Fruit fly (Drosophila melanogaster) whole organism, embryonic: ENCODE measurements around the gene bon.

Source experiments
- Ada2b ChIP-seq: fragments of 200-800 bp; sonication (Bioruptor generic); IDR thresholded peaks from 2 replicates; pipeline ENCODE4 v1.3.6; 2022; ENCODE audit warnings: missing biosample characterization, missing genetic modification characterization
- Aef1 ChIP-seq: fragments of 200-800 bp; sonication (Bioruptor generic); IDR thresholded peaks from 3 replicates; pipeline ENCODE4 v1.3.6; 2022; ENCODE audit warnings: missing biosample characterization, missing genetic modification characterization
- Atf-2 ChIP-seq: fragments of 200-800 bp; sonication (Bioruptor generic); optimal IDR thresholded peaks from 2 replicates; lab custom pipeline; 2016; ENCODE audit warnings: missing biosample characterization, missing genetic modification characterization
- B-H2 ChIP-seq: fragments of 200-800 bp; sonication (Bioruptor generic); optimal IDR thresholded peaks from 2 replicates; lab custom pipeline; 2018; ENCODE audit warnings: missing biosample characterization, mild to moderate bottlenecking, missing genetic modification characterization
- CG10147 ChIP-seq: fragments of 200-800 bp; sonication (Bioruptor generic); optimal IDR thresholded peaks from 2 replicates; lab custom pipeline; 2019; ENCODE audit warnings: missing biosample characterization, mild to moderate bottlenecking, missing genetic modification characterization, moderate library complexity
- CG10565 ChIP-seq: fragments of 200-800 bp; sonication (Bioruptor generic); optimal IDR thresholded peaks from 3 replicates; lab custom pipeline; 2016; ENCODE audit warnings: missing biosample characterization, mild to moderate bottlenecking, missing genetic modification characterization
- CG11247 ChIP-seq: fragments of 200-800 bp; sonication (Bioruptor generic); IDR thresholded peaks from 2 replicates; pipeline ENCODE4 v1.3.6; 2022; ENCODE audit warnings: missing biosample characterization, missing genetic modification characterization
- CG15514 ChIP-seq: fragments of 200-800 bp; sonication (Bioruptor generic); optimal IDR thresholded peaks from 3 replicates; lab custom pipeline; 2017; ENCODE audit warnings: missing biosample characterization, missing genetic modification characterization, mild to moderate bottlenecking, moderate library complexity, missing genetic modification reagents
- CG16815 ChIP-seq: fragments of 200-800 bp; sonication (Bioruptor generic); optimal IDR thresholded peaks from 3 replicates; lab custom pipeline; 2017; ENCODE audit warnings: missing biosample characterization, mild to moderate bottlenecking, missing genetic modification characterization
- CG18476 ChIP-seq: fragments of 200-800 bp; sonication (Bioruptor generic); optimal IDR thresholded peaks from 2 replicates; lab custom pipeline; 2016; ENCODE audit warnings: missing biosample characterization, mild to moderate bottlenecking, missing genetic modification characterization
- CG18599 ChIP-seq: fragments of 200-800 bp; sonication (Bioruptor generic); optimal IDR thresholded peaks from 3 replicates; lab custom pipeline; 2017; ENCODE audit warnings: missing biosample characterization, missing genetic modification characterization, mild to moderate bottlenecking, moderate library complexity, missing genetic modification reagents
- CG18619 ChIP-seq: fragments of 200-800 bp; sonication (Bioruptor generic); optimal IDR thresholded peaks from 3 replicates; lab custom pipeline; 2017; ENCODE audit warnings: missing biosample characterization, mild to moderate bottlenecking, missing genetic modification characterization
- CG31224 ChIP-seq: fragments of 200-800 bp; sonication (Bioruptor generic); IDR thresholded peaks from 2 replicates; pipeline ENCODE4 v1.3.6; 2022; ENCODE audit warnings: missing biosample characterization, missing genetic modification characterization
- CG3838 ChIP-seq: fragments of 200-800 bp; sonication (Bioruptor generic); optimal IDR thresholded peaks from 3 replicates; lab custom pipeline; 2016; ENCODE audit warnings: missing biosample characterization, missing genetic modification characterization
- CG6813 ChIP-seq: fragments of 200-800 bp; sonication (Bioruptor generic); optimal IDR thresholded peaks from 2 replicates; lab custom pipeline; 2017; ENCODE audit warnings: missing biosample characterization, missing genetic modification characterization, mild to moderate bottlenecking, moderate library complexity, missing genetic modification reagents
- CG7357 ChIP-seq: fragments of 200-800 bp; sonication (Bioruptor generic); IDR thresholded peaks from 3 replicates; pipeline ENCODE4 v1.3.6; 2022; ENCODE audit warnings: missing biosample characterization, missing genetic modification characterization
- CG7786 ChIP-seq: fragments of 200-800 bp; sonication (Bioruptor generic); optimal IDR thresholded peaks from 2 replicates; lab custom pipeline; 2016; ENCODE audit warnings: missing biosample characterization, missing genetic modification characterization
- CG7839 ChIP-seq: fragments of 200-800 bp; sonication (Bioruptor generic); optimal IDR thresholded peaks from 3 replicates; lab custom pipeline; 2018; ENCODE audit warnings: missing biosample characterization, mild to moderate bottlenecking, missing genetic modification characterization, moderate library complexity
- CG9609 ChIP-seq: fragments of 200-800 bp; sonication (Bioruptor generic); optimal IDR thresholded peaks from 3 replicates; lab custom pipeline; 2016; ENCODE audit warnings: missing biosample characterization, missing genetic modification characterization
- Chrac-16 ChIP-seq: fragments of 200-800 bp; sonication (Bioruptor generic); optimal IDR thresholded peaks from 3 replicates; lab custom pipeline; 2016; ENCODE audit warnings: missing biosample characterization, missing genetic modification characterization
- D19A ChIP-seq: fragments of 200-800 bp; optimal IDR thresholded peaks from 3 replicates; lab custom pipeline; 2019; ENCODE audit warnings: missing biosample characterization, mild to moderate bottlenecking, missing genetic modification characterization, moderate library complexity
- Dip3 ChIP-seq: fragments of 200-800 bp; sonication (Bioruptor generic); optimal IDR thresholded peaks from 3 replicates; lab custom pipeline; 2016; ENCODE audit warnings: missing biosample characterization, missing genetic modification characterization
- Doc2 ChIP-seq: fragments of 200-800 bp; sonication (Bioruptor generic); IDR thresholded peaks from 2 replicates; pipeline ENCODE4 v1.3.6; 2022; ENCODE audit warnings: missing biosample characterization, missing genetic modification characterization
- Drgx ChIP-seq: fragments of 200-800 bp; sonication (Bioruptor generic); IDR thresholded peaks from 2 replicates; pipeline ENCODE4 v1.3.6; 2022; ENCODE audit warnings: missing biosample characterization, missing genetic modification characterization
- Eip74EF ChIP-seq, 2 experiments: fragments of 200-800 bp in 1 of 2; fragments of >200 bp in 1 of 2; sonication (Bioruptor generic) in 1 of 2; optimal IDR thresholded peaks; 2 replicates each; lab custom pipeline; 2017 to 2019; ENCODE audit warnings: missing biosample characterization in 2 of 2, missing genetic modification characterization in 2 of 2, mild to moderate bottlenecking in 1 of 2, moderate library complexity in 1 of 2
- Hr78 ChIP-seq, 2 experiments: fragments of 200-800 bp in 1 of 2; fragments of >200 bp in 1 of 2; sonication (Bioruptor generic) in 1 of 2; optimal IDR thresholded peaks; 2 replicates each; lab custom pipeline; 2017 to 2019; ENCODE audit warnings: missing biosample characterization in 2 of 2, missing genetic modification characterization in 2 of 2, mild to moderate bottlenecking in 1 of 2, moderate library complexity in 1 of 2
- MTF-1 ChIP-seq: fragments of 200-800 bp; sonication (Bioruptor generic); optimal IDR thresholded peaks from 2 replicates; lab custom pipeline; 2018; ENCODE audit warnings: missing biosample characterization, mild to moderate bottlenecking, missing genetic modification characterization, borderline replicate concordance
- NfI ChIP-seq: fragments of 200-800 bp; sonication (Bioruptor generic); optimal IDR thresholded peaks from 3 replicates; lab custom pipeline; 2018; ENCODE audit warnings: missing biosample characterization, mild to moderate bottlenecking, missing genetic modification characterization, moderate library complexity
- Opbp ChIP-seq: fragments of 200-800 bp; sonication (Bioruptor generic); IDR thresholded peaks from 3 replicates; pipeline ENCODE4 v1.3.6; 2022; ENCODE audit warnings: missing biosample characterization, missing genetic modification characterization; ENCODE audit not compliant: partially characterized antibody
- Side ChIP-seq: fragments of 200-800 bp; sonication (Bioruptor generic); optimal IDR thresholded peaks from 2 replicates; lab custom pipeline; 2016; ENCODE audit warnings: missing biosample characterization, missing genetic modification characterization
- Sry-β ChIP-seq: fragments of 200-800 bp; sonication (Bioruptor generic); optimal IDR thresholded peaks from 2 replicates; lab custom pipeline; 2018; ENCODE audit warnings: missing biosample characterization, mild to moderate bottlenecking, missing genetic modification characterization, moderate library complexity
- btn ChIP-seq: fragments of 200-800 bp; sonication (Bioruptor generic); optimal IDR thresholded peaks from 2 replicates; lab custom pipeline; 2016; ENCODE audit warnings: missing biosample characterization, missing genetic modification characterization
- corto ChIP-seq: fragments of 200-800 bp; sonication (Bioruptor generic); optimal IDR thresholded peaks from 2 replicates; lab custom pipeline; 2016; ENCODE audit warnings: missing biosample characterization, mild to moderate bottlenecking, missing genetic modification characterization, moderate library complexity
- cwo ChIP-seq: fragments of 200-800 bp; sonication (Bioruptor generic); optimal IDR thresholded peaks from 3 replicates; lab custom pipeline; 2017; ENCODE audit warnings: missing biosample characterization, missing genetic modification characterization, mild to moderate bottlenecking, moderate library complexity, missing genetic modification reagents
- dati ChIP-seq: fragments of 200-800 bp; sonication (Bioruptor generic); IDR thresholded peaks from 2 replicates; pipeline ENCODE4 v1.3.6; 2022; ENCODE audit warnings: missing biosample characterization, missing genetic modification characterization
- dimm ChIP-seq: fragments of 200-800 bp; sonication (Bioruptor generic); IDR thresholded peaks from 2 replicates; pipeline ENCODE4 v1.3.6; 2022; ENCODE audit warnings: missing biosample characterization, missing genetic modification characterization
- ems ChIP-seq: fragments of 200-800 bp; sonication (Bioruptor generic); optimal IDR thresholded peaks from 3 replicates; lab custom pipeline; 2016; ENCODE audit warnings: missing biosample characterization, missing genetic modification characterization
- eyg ChIP-seq: fragments of 200-800 bp; sonication (Bioruptor generic); optimal IDR thresholded peaks from 3 replicates; lab custom pipeline; 2016; ENCODE audit warnings: missing biosample characterization, missing genetic modification characterization
- gce ChIP-seq: fragments of 200-800 bp; sonication (Bioruptor generic); IDR thresholded peaks from 3 replicates; pipeline ENCODE4 v1.3.6; 2022; ENCODE audit warnings: missing biosample characterization, missing genetic modification characterization
- grau ChIP-seq: fragments of 200-800 bp; optimal IDR thresholded peaks from 3 replicates; lab custom pipeline; 2019; ENCODE audit warnings: missing biosample characterization, mild to moderate bottlenecking, missing genetic modification characterization, moderate library complexity
- gsb ChIP-seq: fragments of 200-800 bp; sonication (Bioruptor generic); IDR thresholded peaks from 2 replicates; pipeline ENCODE4 v1.3.6; 2022; ENCODE audit warnings: missing biosample characterization, missing genetic modification characterization
- hb ChIP-seq: fragments of 200-800 bp; sonication (Bioruptor generic); IDR thresholded peaks from 3 replicates; pipeline ENCODE4 v1.3.6; 2022; ENCODE audit warnings: missing biosample characterization, missing genetic modification characterization; ENCODE audit not compliant: partially characterized antibody
- her ChIP-seq: fragments of 200-800 bp; sonication (Bioruptor generic); optimal IDR thresholded peaks from 2 replicates; lab custom pipeline; 2016; ENCODE audit warnings: missing biosample characterization, missing genetic modification characterization
- hth ChIP-seq: fragments of >200 bp; optimal IDR thresholded peaks from 2 replicates; lab custom pipeline; 2017; ENCODE audit warnings: inconsistent platforms
- mam ChIP-seq: fragments of 200-800 bp; sonication (Bioruptor generic); optimal IDR thresholded peaks from 3 replicates; lab custom pipeline; 2016; ENCODE audit warnings: missing biosample characterization, missing genetic modification characterization
- mld ChIP-seq: fragments of 200-800 bp; sonication (Bioruptor generic); IDR thresholded peaks from 3 replicates; pipeline ENCODE4 v1.3.6; 2022; ENCODE audit warnings: missing biosample characterization, missing genetic modification characterization; ENCODE audit not compliant: partially characterized antibody
- nmo ChIP-seq: fragments of 200-800 bp; sonication (Bioruptor generic); optimal IDR thresholded peaks from 2 replicates; lab custom pipeline; 2018; ENCODE audit warnings: missing biosample characterization, mild to moderate bottlenecking, missing genetic modification characterization, moderate library complexity
- ro ChIP-seq: fragments of 200-800 bp; sonication (Bioruptor generic); IDR thresholded peaks from 2 replicates; pipeline ENCODE4 v1.3.6; 2022; ENCODE audit warnings: missing biosample characterization, missing genetic modification characterization
- salm ChIP-seq: fragments of 200-800 bp; sonication (Bioruptor generic); optimal IDR thresholded peaks from 2 replicates; lab custom pipeline; 2018; ENCODE audit warnings: missing biosample characterization, mild to moderate bottlenecking, missing genetic modification characterization
- sisA ChIP-seq: fragments of 200-800 bp; sonication (Bioruptor generic); IDR thresholded peaks from 2 replicates; pipeline ENCODE4 v1.3.6; 2022; ENCODE audit warnings: missing biosample characterization, missing genetic modification characterization

bon gene

DNA sequence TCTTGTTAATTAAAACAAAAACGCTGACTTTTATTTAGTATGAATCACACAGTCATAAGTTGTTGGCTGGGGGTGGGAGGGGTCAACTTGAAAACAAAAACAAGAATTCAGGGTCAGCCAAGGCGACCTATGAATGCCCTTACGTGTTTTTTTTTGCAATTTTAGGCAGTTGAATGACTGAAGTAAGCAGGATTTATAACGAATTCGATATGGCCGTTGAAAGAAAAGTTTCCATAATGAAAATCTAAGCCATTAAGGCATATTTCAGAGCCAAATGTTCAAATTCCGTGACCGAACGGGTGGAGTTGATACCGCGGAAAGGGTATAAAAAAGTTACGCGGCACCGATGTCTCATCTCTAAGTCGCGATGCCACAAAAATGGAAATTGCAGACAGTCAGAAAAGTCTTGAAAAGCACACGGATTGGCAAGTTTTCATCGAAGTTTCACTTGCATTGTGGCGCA is 41.1 kb downstream of the bon start (continued):
- TF ChIP-seq mam (peak; percentile 77), salm (tag; lab: Kevin White, UChicago) (no peak), CG11247 (GFP tag; lab: Robert Waterston, UW) (peak; percentile 59), eyg (peak; percentile 30), CG18619 (GFP tag; lab: Kevin White, UChicago) (no peak), Atf-2 (GFP tag; lab: Kevin White, UChicago) (peak; percentile 38), Side (peak; percentile 50), ro (GFP tag; lab: Robert Waterston, UW) (no peak), CG18599 (GFP tag; lab: Kevin White, UChicago) (no peak), NfI (GFP tag; lab: Kevin White, UChicago) (no peak), Opbp (no peak), CG7839 (tag; lab: Kevin White, UChicago) (no peak), CG15514 (GFP tag; lab: Kevin White, UChicago) (no peak), hth (lab: Kevin White, UChicago) (no peak), Drgx (GFP tag; lab: Robert Waterston, UW) (peak; percentile 64), mld (GFP tag; lab: Robert Waterston, UW) (no peak), hb (GFP tag; lab: Robert Waterston, UW) (no peak), corto (no peak), cwo (no peak), CG9609 (GFP tag; lab: Kevin White, UChicago) (peak; percentile 65), grau (tag; lab: Kevin White, UChicago) (no peak), CG3838 (GFP tag; lab: Kevin White, UChicago) (no peak), CG31224 (GFP tag; lab: Robert Waterston, UW) (peak; percentile 47; the same call in 1 of the 2 replicates), CG7786 (peak; percentile 79), CG7357 (GFP tag; lab: Robert Waterston, UW) (peak; percentile 47; the same call in 1 of the 3 replicates), B-H2 (no peak), btn (GFP tag; lab: Kevin White, UChicago) (no peak), Doc2 (GFP tag; lab: Robert Waterston, UW) (no peak), nmo (GFP tag; lab: Kevin White, UChicago) (no peak), D19A (tag; lab: Kevin White, UChicago) (peak; percentile 100), her (GFP tag; lab: Kevin White, UChicago) (peak; percentile 74), Sry-β (GFP tag; lab: Kevin White, UChicago) (no peak), Aef1 (GFP tag; lab: Robert Waterston, UW) (peak; percentile 84), Chrac-16 (GFP tag; lab: Kevin White, UChicago) (peak; percentile 58), CG6813 (peak; percentile 41), Ada2b (GFP tag; lab: Robert Waterston, UW) (peak; percentile 53), Eip74EF (GFP tag; optimal IDR thresholded peaks at IDR 0.05; lab: Kevin White, UChicago) (no peak), CG10565 (GFP tag; lab: Kevin White, UChicago) (no peak), gsb (GFP tag; lab: Robert Waterston, UW) (0 out of 2 replicates have a peak, but pooled peaks have one; percentile 33), CG16815 (GFP tag; lab: Kevin White, UChicago) (peak; percentile 27), Dip3 (peak; percentile 46), dati (0 out of 2 replicates have a peak, but pooled peaks have one; percentile 41), sisA (GFP tag; lab: Robert Waterston, UW) (peak; percentile 70), CG10147 (GFP tag; lab: Kevin White, UChicago) (no peak), CG18476 (peak; percentile 22), Hr78 (GFP tag; optimal IDR thresholded peaks at IDR 0.05; lab: Kevin White, UChicago) (peak in 1 of 2 experiments; percentile 93), MTF-1 (no peak), dimm (0 out of 2 replicates have a peak, but pooled peaks have one; percentile 13), gce (GFP tag; lab: Robert Waterston, UW) (peak; percentile 66; the same call in 1 of the 3 replicates), ems (GFP tag; lab: Kevin White, UChicago) (peak; percentile 45)
